Fruit fly (Drosophila melanogaster) whole organism, embryonic: ENCODE results near the gene CG9288.
A peak's percentile ranks its signal among the peaks of the same experiment; 100 is the strongest.

Experiments
- Atf3 ChIP-seq: fragments of 200-800 bp; sonication (Bioruptor generic); optimal IDR thresholded peaks from 3 replicates; lab custom pipeline; 2016; ENCODE audit warnings: missing biosample characterization, missing genetic modification characterization
- Blimp-1 ChIP-seq: fragments of 200-800 bp; sonication (Bioruptor generic); optimal IDR thresholded peaks from 3 replicates; lab custom pipeline; 2018; ENCODE audit warnings: missing biosample characterization, missing genetic modification characterization, mild to moderate bottlenecking, moderate library complexity, missing genetic modification reagents
- CG10366 ChIP-seq: fragments of 200-800 bp; sonication (Bioruptor generic); IDR thresholded peaks from 2 replicates; pipeline ENCODE4 v1.3.6; 2022; ENCODE audit warnings: missing biosample characterization, missing genetic modification characterization
- CG11696 ChIP-seq: fragments of 200-800 bp; sonication (Bioruptor generic); IDR thresholded peaks from 2 replicates; pipeline ENCODE4 v1.3.6; 2022; ENCODE audit warnings: missing biosample characterization, missing genetic modification characterization
- CG1233 ChIP-seq: fragments of 200-800 bp; sonication (Bioruptor generic); optimal IDR thresholded peaks from 4 replicates; lab custom pipeline; 2018; ENCODE audit warnings: missing biosample characterization, mild to moderate bottlenecking, missing genetic modification characterization
- CG12659 ChIP-seq: fragments of 200-800 bp; sonication (Bioruptor generic); optimal IDR thresholded peaks from 3 replicates; lab custom pipeline; 2017; ENCODE audit warnings: mild to moderate bottlenecking, missing biosample characterization, missing genetic modification reagents, missing genetic modification characterization
- CG12744 ChIP-seq: fragments of 200-800 bp; sonication (Bioruptor generic); optimal IDR thresholded peaks from 2 replicates; lab custom pipeline; 2016; ENCODE audit warnings: missing biosample characterization, missing genetic modification characterization
- CG1529 ChIP-seq: fragments of 200-800 bp; sonication (Bioruptor generic); optimal IDR thresholded peaks from 3 replicates; lab custom pipeline; 2018; ENCODE audit warnings: missing biosample characterization, missing genetic modification characterization
- CG15601 ChIP-seq: fragments of 200-800 bp; sonication (Bioruptor generic); optimal IDR thresholded peaks from 3 replicates; lab custom pipeline; 2019; ENCODE audit warnings: missing biosample characterization, mild to moderate bottlenecking, missing genetic modification characterization, moderate library complexity
- CG1603 ChIP-seq: fragments of 200-800 bp; sonication (Bioruptor generic); optimal IDR thresholded peaks from 2 replicates; lab custom pipeline; 2019; ENCODE audit warnings: missing biosample characterization, mild to moderate bottlenecking, missing genetic modification characterization, moderate library complexity
- CG18599 ChIP-seq: fragments of 200-800 bp; sonication (Bioruptor generic); optimal IDR thresholded peaks from 3 replicates; lab custom pipeline; 2017; ENCODE audit warnings: missing biosample characterization, missing genetic modification characterization, mild to moderate bottlenecking, moderate library complexity, missing genetic modification reagents
- CG31365 ChIP-seq: fragments of 200-800 bp; sonication (Bioruptor generic); optimal IDR thresholded peaks from 2 replicates; lab custom pipeline; 2018; ENCODE audit warnings: missing biosample characterization, mild to moderate bottlenecking, missing genetic modification characterization
- CG4730 ChIP-seq: fragments of 200-800 bp; sonication (Bioruptor generic); IDR thresholded peaks from 2 replicates; pipeline ENCODE4 v1.3.6; 2022; ENCODE audit warnings: missing biosample characterization, missing genetic modification characterization
- CG4854 ChIP-seq: fragments of 200-800 bp; sonication (Bioruptor generic); optimal IDR thresholded peaks from 2 replicates; lab custom pipeline; 2016; ENCODE audit warnings: missing biosample characterization, missing genetic modification characterization, inconsistent platforms
- D19B ChIP-seq: fragments of 200-800 bp; sonication (Bioruptor generic); optimal IDR thresholded peaks from 2 replicates; lab custom pipeline; 2017; ENCODE audit warnings: missing biosample characterization, mild to moderate bottlenecking, missing genetic modification characterization
- Dip3 ChIP-seq: fragments of 200-800 bp; sonication (Bioruptor generic); optimal IDR thresholded peaks from 3 replicates; lab custom pipeline; 2016; ENCODE audit warnings: missing biosample characterization, missing genetic modification characterization
- Elba2 ChIP-seq: fragments of 200-800 bp; sonication (Bioruptor generic); optimal IDR thresholded peaks from 3 replicates; lab custom pipeline; 2016; ENCODE audit warnings: missing biosample characterization, missing genetic modification characterization
- Ets97D ChIP-seq: fragments of 200-800 bp; sonication (Bioruptor generic); optimal IDR thresholded peaks from 3 replicates; lab custom pipeline; 2016; ENCODE audit warnings: missing biosample characterization, missing genetic modification characterization
- HLHmδ ChIP-seq: fragments of 200-800 bp; sonication (Bioruptor generic); optimal IDR thresholded peaks from 2 replicates; lab custom pipeline; 2018; ENCODE audit warnings: missing biosample characterization, mild to moderate bottlenecking, missing genetic modification characterization, moderate library complexity
- Hr78 ChIP-seq, 2 experiments: fragments of 200-800 bp in 1 of 2; fragments of >200 bp in 1 of 2; sonication (Bioruptor generic) in 1 of 2; optimal IDR thresholded peaks; 2 replicates each; lab custom pipeline; 2017 to 2019; ENCODE audit warnings: missing biosample characterization in 2 of 2, missing genetic modification characterization in 2 of 2, mild to moderate bottlenecking in 1 of 2, moderate library complexity in 1 of 2
- Jarid2 ChIP-seq: fragments of 200-800 bp; sonication (Bioruptor generic); optimal IDR thresholded peaks from 3 replicates; lab custom pipeline; 2017; ENCODE audit warnings: mild to moderate bottlenecking, missing biosample characterization, missing genetic modification reagents, missing genetic modification characterization
- MBD-R2 ChIP-seq: fragments of 200-800 bp; sonication (Bioruptor generic); IDR thresholded peaks from 2 replicates; pipeline ENCODE4 v1.3.6; 2022; ENCODE audit warnings: missing biosample characterization, missing genetic modification characterization
- Med ChIP-seq: fragments of 200-800 bp; sonication (Bioruptor generic); peaks from one replicate; lab custom pipeline; 2016; ENCODE audit warnings: missing biosample characterization, missing genetic modification characterization, mild to moderate bottlenecking, inconsistent platforms, moderate library complexity
- PHDP ChIP-seq: fragments of 200-800 bp; sonication (Bioruptor generic); optimal IDR thresholded peaks from 3 replicates; lab custom pipeline; 2018; ENCODE audit warnings: missing biosample characterization, mild to moderate bottlenecking, missing genetic modification characterization, moderate library complexity
- Poxn ChIP-seq: fragments of 200-800 bp; sonication (Bioruptor generic); IDR thresholded peaks from 2 replicates; pipeline ENCODE4 v1.3.6; 2022; ENCODE audit warnings: missing biosample characterization, missing genetic modification characterization
- Rx ChIP-seq: fragments of 200-800 bp; sonication (Bioruptor generic); IDR thresholded peaks from 2 replicates; pipeline ENCODE4 v1.3.6; 2022; ENCODE audit warnings: missing biosample characterization, missing genetic modification characterization
- Scr ChIP-seq: fragments of 200-800 bp; sonication (Bioruptor generic); IDR thresholded peaks from 2 replicates; pipeline ENCODE4 v1.3.6; 2022; ENCODE audit warnings: missing biosample characterization, missing genetic modification characterization; ENCODE audit not compliant: partially characterized antibody
- Spps ChIP-seq: fragments of 200-800 bp; sonication (Bioruptor generic); optimal IDR thresholded peaks from 2 replicates; lab custom pipeline; 2018; ENCODE audit warnings: missing biosample characterization, mild to moderate bottlenecking, missing genetic modification characterization
- Taf1 ChIP-seq: fragments of 200-800 bp; sonication (Bioruptor generic); IDR thresholded peaks from 2 replicates; pipeline ENCODE4 v1.3.6; 2022; ENCODE audit warnings: missing biosample characterization, missing genetic modification characterization
- az2 ChIP-seq: fragments of 200-800 bp; sonication (Bioruptor generic); optimal IDR thresholded peaks from 3 replicates; lab custom pipeline; 2016; ENCODE audit warnings: missing biosample characterization, missing genetic modification characterization
- cad ChIP-seq: fragments of >200 bp; optimal IDR thresholded peaks from 2 replicates; lab custom pipeline; 2017; ENCODE audit warnings: missing biosample characterization, missing genetic modification characterization
- chinmo ChIP-seq: fragments of 200-800 bp; sonication (Bioruptor generic); IDR thresholded peaks from 4 replicates; pipeline ENCODE4 v1.3.6; 2022; ENCODE audit warnings: missing biosample characterization, missing genetic modification characterization; ENCODE audit not compliant: partially characterized antibody
- crp ChIP-seq, 2 experiments: fragments of 200-800 bp; sonication (Bioruptor generic); optimal IDR thresholded peaks; 2 replicates in 1 of 2; 3 replicates in 1 of 2; lab custom pipeline; 2017; ENCODE audit warnings: missing biosample characterization in 2 of 2, missing genetic modification characterization in 2 of 2, mild to moderate bottlenecking in 1 of 2, moderate library complexity in 1 of 2
- da ChIP-seq: fragments of 200-800 bp; sonication (Bioruptor generic); optimal IDR thresholded peaks from 2 replicates; lab custom pipeline; 2016; ENCODE audit warnings: missing biosample characterization, missing genetic modification characterization
- exex ChIP-seq: fragments of 200-800 bp; sonication (Bioruptor generic); optimal IDR thresholded peaks from 4 replicates; lab custom pipeline; 2018; ENCODE audit warnings: missing biosample characterization, mild to moderate bottlenecking, missing genetic modification characterization, moderate library complexity
- fd3F ChIP-seq: fragments of 200-800 bp; sonication (Bioruptor generic); optimal IDR thresholded peaks from 2 replicates; lab custom pipeline; 2018; ENCODE audit warnings: missing biosample characterization, mild to moderate bottlenecking, missing genetic modification characterization, moderate library complexity
- gfzf ChIP-seq: fragments of 200-800 bp; sonication (Bioruptor generic); optimal IDR thresholded peaks from 2 replicates; lab custom pipeline; 2016; ENCODE audit warnings: missing biosample characterization, mild to moderate bottlenecking, missing genetic modification characterization, moderate library complexity
- insv ChIP-seq, 2 experiments: fragments of 200-800 bp; sonication (Bioruptor generic); optimal IDR thresholded peaks; 3 replicates each; lab custom pipeline; 2016 to 2018; ENCODE audit warnings: missing biosample characterization in 2 of 2, missing genetic modification characterization in 2 of 2
- nom ChIP-seq: fragments of 200-800 bp; sonication (Bioruptor generic); optimal IDR thresholded peaks from 2 replicates; lab custom pipeline; 2017; ENCODE audit warnings: missing biosample characterization, missing genetic modification characterization, mild to moderate bottlenecking, moderate library complexity, missing genetic modification reagents
- p53 ChIP-seq: fragments of 200-800 bp; sonication (Bioruptor generic); optimal IDR thresholded peaks from 2 replicates; lab custom pipeline; 2016; ENCODE audit warnings: missing biosample characterization, missing genetic modification characterization
- pum ChIP-seq: fragments of 200-800 bp; sonication (Bioruptor generic); optimal IDR thresholded peaks from 2 replicates; lab custom pipeline; 2016; ENCODE audit warnings: missing biosample characterization, missing genetic modification characterization
- pzg ChIP-seq: fragments of 200-800 bp; sonication (Bioruptor generic); optimal IDR thresholded peaks from 3 replicates; lab custom pipeline; 2018; ENCODE audit warnings: missing biosample characterization, mild to moderate bottlenecking, missing genetic modification characterization, moderate library complexity
- row ChIP-seq: fragments of 200-800 bp; sonication (Bioruptor generic); IDR thresholded peaks from 3 replicates; pipeline ENCODE4 v1.3.6; 2022; ENCODE audit warnings: missing biosample characterization, missing genetic modification characterization
- scrt ChIP-seq: fragments of 200-800 bp; sonication (Bioruptor generic); optimal IDR thresholded peaks from 2 replicates; lab custom pipeline; 2018; ENCODE audit warnings: missing biosample characterization, mild to moderate bottlenecking, missing genetic modification characterization, moderate library complexity
- sens ChIP-seq: fragments of 200-800 bp; sonication (Bioruptor generic); peaks from one replicate; lab custom pipeline; 2016; ENCODE audit warnings: missing biosample characterization, missing genetic modification characterization
- so ChIP-seq: fragments of 200-800 bp; sonication (Bioruptor generic); IDR thresholded peaks from 3 replicates; pipeline ENCODE4 v1.3.6; 2022; ENCODE audit warnings: missing biosample characterization, missing genetic modification characterization
- stwl ChIP-seq: fragments of 200-800 bp; sonication (Bioruptor generic); optimal IDR thresholded peaks from 3 replicates; lab custom pipeline; 2018; ENCODE audit warnings: missing biosample characterization, mild to moderate bottlenecking, missing genetic modification characterization, moderate library complexity
- tap ChIP-seq: fragments of 200-800 bp; optimal IDR thresholded peaks from 3 replicates; lab custom pipeline; 2019; ENCODE audit warnings: missing biosample characterization, mild to moderate bottlenecking, missing genetic modification characterization, moderate library complexity
- wek ChIP-seq: fragments of 200-800 bp; sonication (Bioruptor generic); optimal IDR thresholded peaks from 3 replicates; lab custom pipeline; 2018; ENCODE audit warnings: missing biosample characterization, mild to moderate bottlenecking, missing genetic modification characterization, moderate library complexity

Gene CG9288

dm6 chr3R:13782035-13782434 lies 2.6 kb downstream of the CG9288 start, which contains the start of gene Dip-B:
Gene Dip-B (plus strand): TSS chr3R:13782288.
- TF ChIP-seq so (GFP tag; lab: Robert Waterston, UW) (no peak), CG1233 (GFP tag; lab: Kevin White, UChicago) (no peak), Med (peak; percentile 60), cad (GFP tag; lab: Kevin White, UChicago) (no peak), Hr78 (GFP tag; optimal IDR thresholded peaks at IDR 0.05; lab: Kevin White, UChicago) (no peak), da (GFP tag; lab: Kevin White, UChicago) (no peak), stwl (tag; lab: Kevin White, UChicago) (no peak), tap (tag; lab: Kevin White, UChicago) (no peak), gfzf (GFP tag; lab: Kevin White, UChicago) (peak; percentile 19), Poxn (GFP tag; lab: Robert Waterston, UW) (no peak), az2 (GFP tag; lab: Kevin White, UChicago) (no peak), PHDP (tag; lab: Kevin White, UChicago) (no peak), insv (GFP tag; optimal IDR thresholded peaks at IDR 0.05; lab: Kevin White, UChicago) (no peak), wek (no peak), Jarid2 (GFP tag; lab: Kevin White, UChicago) (no peak), nom (GFP tag; lab: Kevin White, UChicago) (peak; percentile 35), Dip3 (GFP tag; lab: Kevin White, UChicago) (no peak), crp (GFP tag; optimal IDR thresholded peaks at IDR 0.05; lab: Kevin White, UChicago) (peak in 1 of 2 experiments; percentile 71), Blimp-1 (GFP tag; lab: Kevin White, UChicago) (no peak), sens (GFP tag; lab: Kevin White, UChicago) (peak; percentile 66), CG10366 (no peak), D19B (GFP tag; lab: Kevin White, UChicago) (peak; percentile 98), MBD-R2 (GFP tag; lab: Robert Waterston, UW) (peak; percentile 60; the same call in 1 of the 2 replicates), Taf1 (GFP tag; lab: Robert Waterston, UW) (no peak), Scr (no peak), fd3F (GFP tag; lab: Kevin White, UChicago) (no peak), CG4854 (GFP tag; lab: Kevin White, UChicago) (peak; percentile 43), pzg (GFP tag; lab: Kevin White, UChicago) (peak; percentile 47), row (no peak), chinmo (0 out of 4 replicates have a peak, but pooled peaks have one; percentile 10), Elba2 (GFP tag; lab: Kevin White, UChicago) (no peak), CG12744 (no peak)

- TF ChIP-seq CG12659 (GFP tag; lab: Kevin White, UChicago) (no peak), CG4730 (no peak), Atf3 (GFP tag; lab: Kevin White, UChicago) (no peak), CG11696 (0 out of 2 replicates have a peak, but pooled peaks have one; percentile 49), Rx (GFP tag; lab: Robert Waterston, UW) (0 out of 2 replicates have a peak, but pooled peaks have one; percentile 4), sens (GFP tag; lab: Kevin White, UChicago) (peak; percentile 61), CG31365 (tag; lab: Kevin White, UChicago) (no peak)
Measured at dm6 chr3R:13782578-13782977, 3.2 kb downstream of the CG9288 start.

- no peak for TF ChIP-seq CG18599
- TF ChIP-seq Spps (tag; lab: Kevin White, UChicago), result no peak
- peak; percentile 90 for TF ChIP-seq exex (tag; lab: Kevin White, UChicago)
- TF ChIP-seq CG1529 (GFP tag; lab: Kevin White, UChicago), result no peak
- no peak for TF ChIP-seq CG1603 (tag; lab: Kevin White, UChicago)
- no peak for TF ChIP-seq p53 (GFP tag; lab: Kevin White, UChicago)
- no peak for TF ChIP-seq CG15601 (tag; lab: Kevin White, UChicago)
- no peak for TF ChIP-seq pum (GFP tag; lab: Kevin White, UChicago)
- TF ChIP-seq Med, result peak; percentile 13
- no peak for TF ChIP-seq scrt (GFP tag; lab: Kevin White, UChicago)
- TF ChIP-seq Ets97D (GFP tag; lab: Kevin White, UChicago), result no peak
- no peak for TF ChIP-seq HLHmδ (GFP tag; lab: Kevin White, UChicago)
Measured at dm6 chr3R:13783397-13783796, 4.0 kb downstream of the CG9288 start.
